Worm (Caenorhabditis elegans): ENCODE measurements around the gene srw-108.

DNA sequence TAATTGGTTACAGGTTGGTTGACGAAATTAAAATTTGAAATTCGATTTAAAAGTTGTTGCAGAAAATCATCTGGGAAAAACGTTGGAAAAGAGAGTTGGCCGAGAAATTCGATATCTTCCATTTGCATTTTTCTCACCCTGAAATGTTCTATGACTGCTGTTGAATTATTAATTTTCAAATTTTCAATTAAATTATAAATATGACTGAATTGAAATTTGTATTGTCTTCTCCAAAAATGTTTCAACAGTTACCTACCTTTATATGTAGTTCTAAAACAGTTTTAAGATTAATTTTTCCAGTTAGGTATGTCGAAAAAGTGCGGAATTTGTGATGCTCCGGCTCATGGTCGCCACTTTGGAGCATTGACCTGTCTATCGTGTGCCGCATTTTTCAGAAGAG, 41.0 kb upstream of the srw-108 start, which contains the start of gene nhr-211:
- TF ChIP-seq mxl-3 (GFP tag; optimal IDR thresholded peaks at IDR 0.05), result no peak
- TF ChIP-seq mdl-1 (tag; optimal IDR thresholded peaks at IDR 0.05), result no peak
- TF ChIP-seq fos-1 (tag; optimal IDR thresholded peaks at IDR 0.05), result no peak
- no peak for TF ChIP-seq R02D3.7 (tag; optimal IDR thresholded peaks at IDR 0.05)
- no peak for TF ChIP-seq dve-1 (tag; optimal IDR thresholded peaks at IDR 0.05; ENCODE audit: insufficient read depth)
- TF ChIP-seq zag-1 (tag; optimal IDR thresholded peaks at IDR 0.05), result no peak
- TF ChIP-seq Y105C5A.15 (GFP tag; IDR thresholded peaks at IDR 0.05), result no peak

All from whole organism, L4 larva.